Worm (Caenorhabditis elegans): ENCODE results near the gene C53B4.3.

Gene C53B4.3

DNA sequence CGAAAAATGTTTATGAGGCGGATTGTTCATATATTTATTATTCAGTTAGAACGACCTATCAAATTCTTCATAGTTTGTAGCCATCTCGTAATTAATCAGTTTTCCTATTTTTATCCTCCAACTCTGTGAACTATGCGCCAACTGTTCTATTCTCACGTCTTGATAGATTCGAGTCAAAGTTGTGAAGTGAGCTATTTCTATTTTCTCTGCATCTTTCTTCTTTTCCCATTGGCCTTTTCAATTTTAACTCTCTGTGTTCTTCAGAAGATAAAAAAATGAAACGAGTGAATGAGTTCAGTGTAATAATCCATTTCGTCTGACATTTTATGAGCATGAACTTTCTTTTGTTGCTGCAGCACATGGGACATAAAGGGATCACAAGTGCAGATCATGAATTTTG, 4.5 kb upstream of the C53B4.3 start (continued):
- TF ChIP-seq efl-1 (optimal IDR thresholded peaks at IDR 0.05), result no peak
- TF ChIP-seq efl-1 (GFP tag; optimal IDR thresholded peaks at IDR 0.05 in 1 of 2), result peak in 1 of 2 experiments; percentile 62
- no peak for TF ChIP-seq ceh-82 (tag; optimal IDR thresholded peaks at IDR 0.05)
- peak; percentile 2 for TF ChIP-seq nhr-11 (tag; optimal IDR thresholded peaks at IDR 0.05)
- TF ChIP-seq fos-1 (tag; optimal IDR thresholded peaks at IDR 0.05), result no peak
- TF ChIP-seq mef-2 (tag; optimal IDR thresholded peaks at IDR 0.05), result peak; percentile 36
- no peak for TF ChIP-seq jun-1 (tag; optimal IDR thresholded peaks at IDR 0.05)
- TF ChIP-seq blmp-1 (tag; optimal IDR thresholded peaks at IDR 0.05), result no peak
- no peak for TF ChIP-seq pag-3 (tag; optimal IDR thresholded peaks at IDR 0.05; ENCODE audit: borderline replicate concordance, insufficient read depth)
- no peak for TF ChIP-seq pqm-1 (tag; optimal IDR thresholded peaks at IDR 0.05)
- peak; percentile 64 for TF ChIP-seq lin-14 (GFP tag; optimal IDR thresholded peaks at IDR 0.05)
- no peak for TF ChIP-seq unc-86 (tag; optimal IDR thresholded peaks at IDR 0.05)
- peak; percentile 73 for TF ChIP-seq nhr-71 (tag; optimal IDR thresholded peaks at IDR 0.05)
- no peak for TF ChIP-seq elt-3 (tag; optimal IDR thresholded peaks at IDR 0.05)
- TF ChIP-seq fkh-8 (tag; optimal IDR thresholded peaks at IDR 0.05), result no peak
- TF ChIP-seq lsy-2 (tag; optimal IDR thresholded peaks at IDR 0.05), result peak in 1 of 2 experiments; percentile 43

DNA sequence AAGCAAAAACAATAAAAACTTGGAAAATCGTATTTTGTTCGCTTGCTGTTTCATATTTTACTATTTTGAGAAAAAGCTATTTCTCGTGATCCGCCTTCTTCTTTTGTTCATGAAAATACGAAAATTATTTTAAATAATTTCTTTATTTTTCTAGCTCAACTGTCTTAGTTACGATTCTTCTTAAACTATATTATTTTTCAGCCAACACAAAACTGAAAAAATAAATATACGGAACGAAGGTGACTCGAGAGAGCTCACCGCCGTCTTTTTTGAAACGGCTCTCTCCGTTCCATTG, 1.8 kb upstream of the C53B4.3 start, which contains the start of gene pdzd-8:
pdzd-8 (plus strand) TSS at position 196 of the 295 bp plus-strand sequence.
- TF ChIP-seq unc-86 (tag; optimal IDR thresholded peaks at IDR 0.05) (no peak), lir-3 (tag; optimal IDR thresholded peaks at IDR 0.05; ENCODE audit: poor library complexity) (no peak), nhr-47 (tag; optimal IDR thresholded peaks at IDR 0.05) (no peak), pax-3 (tag; optimal IDR thresholded peaks at IDR 0.05) (no peak), ztf-4 (tag; optimal IDR thresholded peaks at IDR 0.05) (no peak), sup-37 (GFP tag; optimal IDR thresholded peaks at IDR 0.05) (no peak), ceh-82 (tag; optimal IDR thresholded peaks at IDR 0.05) (no peak), unc-30 (tag; optimal IDR thresholded peaks at IDR 0.05) (no peak), snu-23 (GFP tag; optimal IDR thresholded peaks at IDR 0.05) (no peak)

DNA sequence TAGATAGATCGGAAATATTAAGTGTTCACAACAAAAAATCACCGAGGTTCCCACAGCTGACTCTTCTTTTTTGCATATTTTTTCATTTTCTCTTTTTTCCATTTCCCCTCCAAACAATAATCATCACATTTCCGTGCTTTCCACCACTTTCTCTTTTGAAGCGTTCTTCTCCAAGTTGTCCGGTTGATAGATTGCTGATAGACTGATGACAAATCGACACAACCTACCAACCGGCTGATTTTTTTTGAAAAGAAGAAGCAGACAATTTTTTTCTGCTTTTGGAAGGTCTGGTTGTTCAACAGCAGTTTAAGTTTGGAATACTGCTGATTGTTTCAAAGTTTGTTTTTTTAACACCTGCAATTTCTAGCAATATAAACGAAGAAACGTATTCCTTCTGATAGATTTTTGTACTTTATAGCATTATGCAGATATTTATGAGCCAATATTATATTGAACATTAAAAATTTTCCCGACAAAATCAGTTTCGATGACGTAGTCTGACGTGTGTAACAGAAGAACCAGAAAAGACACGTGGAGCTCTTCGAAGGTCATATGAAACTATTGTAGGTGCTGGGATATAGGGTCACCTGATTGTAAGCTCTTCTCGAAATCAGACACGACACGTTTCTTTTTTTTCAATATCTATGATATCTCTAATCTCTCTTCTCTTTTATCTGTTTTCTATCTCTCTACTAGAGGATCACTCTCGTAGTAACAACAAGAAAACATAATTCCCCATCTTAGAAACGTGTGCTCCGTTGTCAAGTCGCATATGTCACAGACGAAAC, 1.2 kb upstream of the C53B4.3 start:
- TF ChIP-seq zag-1 (tag; optimal IDR thresholded peaks at IDR 0.05), result no peak
- TF ChIP-seq aha-1 (tag; optimal IDR thresholded peaks at IDR 0.05), result no peak
- peak in 1 of 2 experiments; percentile 20 for TF ChIP-seq efl-1 (optimal IDR thresholded peaks at IDR 0.05)
- TF ChIP-seq efl-1 (GFP tag; optimal IDR thresholded peaks at IDR 0.05 in 1 of 2), result peak in 1 of 2 experiments; percentile 52
- no peak for TF ChIP-seq elt-2 (tag; optimal IDR thresholded peaks at IDR 0.05)
- TF ChIP-seq nhr-85 (tag), result no peak
- TF ChIP-seq egl-27 (tag; optimal IDR thresholded peaks at IDR 0.05), result no peak
- TF ChIP-seq sptf-1 (tag; optimal IDR thresholded peaks at IDR 0.05), result no peak
- no peak for TF ChIP-seq blmp-1 (tag; optimal IDR thresholded peaks at IDR 0.05)
- TF ChIP-seq lsy-2 (tag; optimal IDR thresholded peaks at IDR 0.05), result peak; percentile 54 to 68
- TF ChIP-seq unc-30 (tag; optimal IDR thresholded peaks at IDR 0.05), result no peak
- peak; percentile 71 for TF ChIP-seq nhr-20 (tag; optimal IDR thresholded peaks at IDR 0.05)
- peak in 1 of 2 experiments; percentile 25 for TF ChIP-seq lin-35 (GFP tag; optimal IDR thresholded peaks at IDR 0.05)
- no peak for TF ChIP-seq ama-1 (optimal IDR thresholded peaks at IDR 0.05)
- peak; percentile 34 for TF ChIP-seq nhr-47 (tag; optimal IDR thresholded peaks at IDR 0.05)
- TF ChIP-seq tbx-2 (tag; optimal IDR thresholded peaks at IDR 0.05), result peak; percentile 25
- peak; percentile 69 for TF ChIP-seq lir-3 (tag; optimal IDR thresholded peaks at IDR 0.05; ENCODE audit: poor library complexity)
- peak; percentile 27 for TF ChIP-seq unc-130 (tag; optimal IDR thresholded peaks at IDR 0.05)
- TF ChIP-seq nhr-71 (tag; optimal IDR thresholded peaks at IDR 0.05), result peak; percentile 90
- TF ChIP-seq snu-23 (GFP tag; optimal IDR thresholded peaks at IDR 0.05), result peak; percentile 67
- TF ChIP-seq fkh-10 (GFP tag; optimal IDR thresholded peaks at IDR 0.05), result no peak
- peak; percentile 33 for TF ChIP-seq swsn-7 (tag; optimal IDR thresholded peaks at IDR 0.05)
- TF ChIP-seq nhr-28 (tag; optimal IDR thresholded peaks at IDR 0.05), result no peak
- TF ChIP-seq lin-14 (GFP tag; optimal IDR thresholded peaks at IDR 0.05), result peak; percentile 79
- TF ChIP-seq mdl-1 (tag; optimal IDR thresholded peaks at IDR 0.05), result peak in 1 of 2 experiments; percentile 51
- peak; percentile 51 for TF ChIP-seq xbp-1 (tag; optimal IDR thresholded peaks at IDR 0.05)
- peak; percentile 79 for TF ChIP-seq rnt-1 (tag; optimal IDR thresholded peaks at IDR 0.05)
- peak; percentile 66 for TF ChIP-seq ztf-4 (tag; optimal IDR thresholded peaks at IDR 0.05)
- peak; percentile 48 for TF ChIP-seq lin-39 (tag; optimal IDR thresholded peaks at IDR 0.05)
- TF ChIP-seq skn-1 (tag; optimal IDR thresholded peaks at IDR 0.05), result no peak
- TF ChIP-seq F16B12.6 (tag; optimal IDR thresholded peaks at IDR 0.05), result no peak
- TF ChIP-seq ceh-63 (GFP tag; optimal IDR thresholded peaks at IDR 0.05), result no peak
- no peak for TF ChIP-seq pax-3 (tag; optimal IDR thresholded peaks at IDR 0.05)
- TF ChIP-seq grh-1 (GFP tag; IDR thresholded peaks at IDR 0.05), result no peak
- TF ChIP-seq Y116A8C.19 (tag; optimal IDR thresholded peaks at IDR 0.05; ENCODE audit: borderline replicate concordance), result no peak
- TF ChIP-seq C16A3.4 (tag; optimal IDR thresholded peaks at IDR 0.05), result peak; percentile 45

Measured in whole organism, L1 larva.